Fruit fly (Drosophila melanogaster): Measurements from ENCODE around the gene CG42374.

CG42374 gene

dm6 chr3L:19216377-19216776 lies 47.2 kb upstream of the CG42374 start (continued):
- TF ChIP-seq bowl (GFP tag; IDR thresholded peaks at IDR 0.05): no peak
- no peak for TF ChIP-seq Dad (GFP tag; optimal IDR thresholded peaks at IDR 0.05)
- no peak for TF ChIP-seq sug (tag; optimal IDR thresholded peaks at IDR 0.05)
- peak; percentile 80 for TF ChIP-seq vvl (GFP tag; IDR thresholded peaks at IDR 0.05)
- no peak for TF ChIP-seq CG9609 (GFP tag; optimal IDR thresholded peaks at IDR 0.05)
- no peak for TF ChIP-seq NK7.1 (GFP tag; optimal IDR thresholded peaks at IDR 0.05)
- peak; percentile 20 for TF ChIP-seq lilli (GFP tag; optimal IDR thresholded peaks at IDR 0.05)
- TF ChIP-seq slp2 (GFP tag; optimal IDR thresholded peaks at IDR 0.05): no peak
- TF ChIP-seq abd-A (tag; optimal IDR thresholded peaks at IDR 0.05): peak; percentile 46
- TF ChIP-seq vnd (GFP tag; IDR thresholded peaks at IDR 0.05; ENCODE audit: partially characterized antibody): no peak
- no peak for TF ChIP-seq Drgx (GFP tag; IDR thresholded peaks at IDR 0.05)
- no peak for TF ChIP-seq CG4820 (GFP tag; optimal IDR thresholded peaks at IDR 0.05)
- TF ChIP-seq salm (tag; optimal IDR thresholded peaks at IDR 0.05): no peak
- peak; percentile 48 for TF ChIP-seq CG7556 (GFP tag; optimal IDR thresholded peaks at IDR 0.05)
- no peak for TF ChIP-seq gsb-n (tag; optimal IDR thresholded peaks at IDR 0.05)
- no peak for TF ChIP-seq Mes4 (GFP tag; optimal IDR thresholded peaks at IDR 0.05)
- TF ChIP-seq NC2α (GFP tag; optimal IDR thresholded peaks at IDR 0.05): no peak
- peak; percentile 22; the same call in 1 of the 2 replicates for TF ChIP-seq CG14441 (GFP tag; IDR thresholded peaks at IDR 0.05)
- TF ChIP-seq MTF-1 (GFP tag; optimal IDR thresholded peaks at IDR 0.05; ENCODE audit: borderline replicate concordance): peak; percentile 17
- TF ChIP-seq Nf-YB (GFP tag; optimal IDR thresholded peaks at IDR 0.05): no peak
- TF ChIP-seq CG10209 (GFP tag; optimal IDR thresholded peaks at IDR 0.05): peak; percentile 22
- no peak for TF ChIP-seq zen (tag; optimal IDR thresholded peaks at IDR 0.05)
- no peak for TF ChIP-seq CG15601 (tag; optimal IDR thresholded peaks at IDR 0.05)
- peak; percentile 8 for TF ChIP-seq Jarid2 (GFP tag; optimal IDR thresholded peaks at IDR 0.05)
- no peak for TF ChIP-seq BEAF-32 (GFP tag; optimal IDR thresholded peaks at IDR 0.05)
- peak; percentile 46 for TF ChIP-seq CG1233 (GFP tag; optimal IDR thresholded peaks at IDR 0.05)
- TF ChIP-seq CG17829 (tag; optimal IDR thresholded peaks at IDR 0.05): peak; percentile 45
- no peak for TF ChIP-seq ssp (GFP tag; IDR thresholded peaks at IDR 0.05)
- TF ChIP-seq CG12769 (tag; optimal IDR thresholded peaks at IDR 0.05): peak; percentile 74
- no peak for TF ChIP-seq cas (GFP tag; IDR thresholded peaks at IDR 0.05)
- TF ChIP-seq Ets97D (GFP tag; optimal IDR thresholded peaks at IDR 0.05): no peak
- TF ChIP-seq ken (GFP tag; IDR thresholded peaks at IDR 0.05): 0 out of 3 replicates have a peak, but pooled peaks have one; percentile 21
- TF ChIP-seq CG7963 (GFP tag; IDR thresholded peaks at IDR 0.05; ENCODE audit: partially characterized antibody): no peak
- no peak for TF ChIP-seq Taf1 (GFP tag; IDR thresholded peaks at IDR 0.05)
- peak; percentile 48 for TF ChIP-seq Meics (GFP tag; optimal IDR thresholded peaks at IDR 0.05)
- no peak for TF ChIP-seq gsb (GFP tag; IDR thresholded peaks at IDR 0.05)
- TF ChIP-seq CG31388 (GFP tag; optimal IDR thresholded peaks at IDR 0.05): no peak
- no peak for TF ChIP-seq CG5245 (GFP tag; optimal IDR thresholded peaks at IDR 0.05)
- TF ChIP-seq en (GFP tag; optimal IDR thresholded peaks at IDR 0.05): no peak
- TF ChIP-seq CG4282 (GFP tag; optimal IDR thresholded peaks at IDR 0.05): no peak
- TF ChIP-seq CG13894 (tag; optimal IDR thresholded peaks at IDR 0.05): peak; percentile 68
- TF ChIP-seq eve (GFP tag; optimal IDR thresholded peaks at IDR 0.05): peak in 1 of 2 experiments; percentile 17
- no peak for TF ChIP-seq da (GFP tag; optimal IDR thresholded peaks at IDR 0.05)
- TF ChIP-seq CG7372 (GFP tag; IDR thresholded peaks at IDR 0.05): no peak
- no peak for TF ChIP-seq org-1 (GFP tag; optimal IDR thresholded peaks at IDR 0.05)
- TF ChIP-seq CG12071 (GFP tag; optimal IDR thresholded peaks at IDR 0.05): peak; percentile 5
- no peak for TF ChIP-seq dan (GFP tag; IDR thresholded peaks at IDR 0.05)
- no peak for TF ChIP-seq B-H2 (GFP tag; optimal IDR thresholded peaks at IDR 0.05)
- TF ChIP-seq CG10267 (tag; optimal IDR thresholded peaks at IDR 0.05): peak; percentile 10
- no peak for TF ChIP-seq gfzf (GFP tag; optimal IDR thresholded peaks at IDR 0.05)
- TF ChIP-seq CG3995 (GFP tag; optimal IDR thresholded peaks at IDR 0.05): no peak
- no peak for TF ChIP-seq her (GFP tag; optimal IDR thresholded peaks at IDR 0.05)
